Fruit fly (Drosophila melanogaster) whole organism, embryonic: Measurements from ENCODE around the gene Best3.

Source experiments
- Blimp-1 ChIP-seq: fragments of 200-800 bp; sonication (Bioruptor generic); optimal IDR thresholded peaks from 3 replicates; lab custom pipeline; 2018; ENCODE audit warnings: missing biosample characterization, missing genetic modification characterization, mild to moderate bottlenecking, moderate library complexity, missing genetic modification reagents
- CG11085 ChIP-seq: fragments of 200-800 bp; sonication (Bioruptor generic); IDR thresholded peaks from 2 replicates; pipeline ENCODE4 v1.3.6; 2022; ENCODE audit warnings: missing biosample characterization, missing genetic modification characterization
- CG11247 ChIP-seq: fragments of 200-800 bp; sonication (Bioruptor generic); IDR thresholded peaks from 2 replicates; pipeline ENCODE4 v1.3.6; 2022; ENCODE audit warnings: missing biosample characterization, missing genetic modification characterization
- CG11723 ChIP-seq: fragments of 200-800 bp; sonication (Bioruptor generic); optimal IDR thresholded peaks from 2 replicates; lab custom pipeline; 2017; ENCODE audit warnings: missing biosample characterization, mild to moderate bottlenecking, missing genetic modification characterization
- CG12155 ChIP-seq: fragments of 200-800 bp; sonication (Bioruptor generic); optimal IDR thresholded peaks from 3 replicates; lab custom pipeline; 2016; ENCODE audit warnings: missing biosample characterization, missing genetic modification characterization
- CG15696 ChIP-seq: fragments of 200-800 bp; sonication (Bioruptor generic); optimal IDR thresholded peaks from 2 replicates; lab custom pipeline; 2019; ENCODE audit warnings: missing biosample characterization, mild to moderate bottlenecking, missing genetic modification characterization, moderate library complexity
- CG17186 ChIP-seq: fragments of 200-800 bp; sonication (Bioruptor generic); optimal IDR thresholded peaks from 3 replicates; lab custom pipeline; 2017; ENCODE audit warnings: missing biosample characterization, missing genetic modification reagents, missing genetic modification characterization
- CG17361 ChIP-seq: fragments of 200-800 bp; sonication (Bioruptor generic); IDR thresholded peaks from 3 replicates; pipeline ENCODE4 v1.3.6; 2022; ENCODE audit warnings: missing biosample characterization, missing genetic modification characterization
- CG17385 ChIP-seq: fragments of 200-800 bp; sonication (Bioruptor generic); optimal IDR thresholded peaks from 3 replicates; lab custom pipeline; 2018; ENCODE audit warnings: missing biosample characterization, mild to moderate bottlenecking, missing genetic modification characterization
- CG17568 ChIP-seq: fragments of 200-800 bp; sonication (Bioruptor generic); optimal IDR thresholded peaks from 2 replicates; lab custom pipeline; 2018; ENCODE audit warnings: missing biosample characterization, mild to moderate bottlenecking, missing genetic modification characterization, moderate library complexity
- CG18262 ChIP-seq: fragments of 200-800 bp; optimal IDR thresholded peaks from 3 replicates; lab custom pipeline; 2019; ENCODE audit warnings: missing biosample characterization, mild to moderate bottlenecking, missing genetic modification characterization, moderate library complexity
- CG2202 ChIP-seq: fragments of 200-800 bp; sonication (Bioruptor generic); optimal IDR thresholded peaks from 2 replicates; lab custom pipeline; 2018; ENCODE audit warnings: missing biosample characterization, mild to moderate bottlenecking, missing genetic modification characterization
- CG2889 ChIP-seq: fragments of 200-800 bp; sonication (Bioruptor generic); IDR thresholded peaks from 3 replicates; pipeline ENCODE4 v1.3.6; 2022; ENCODE audit warnings: missing biosample characterization, missing genetic modification characterization
- CG33557 ChIP-seq: fragments of 200-800 bp; sonication (Bioruptor generic); optimal IDR thresholded peaks from 2 replicates; lab custom pipeline; 2019; ENCODE audit warnings: missing biosample characterization, mild to moderate bottlenecking, missing genetic modification characterization, moderate library complexity
- CG3726 ChIP-seq: fragments of 200-800 bp; sonication (Bioruptor generic); IDR thresholded peaks from 3 replicates; pipeline ENCODE4, ENCODE4 v1.3.6; 2022; ENCODE audit warnings: missing biosample characterization, missing genetic modification characterization
- CG3838 ChIP-seq: fragments of 200-800 bp; sonication (Bioruptor generic); optimal IDR thresholded peaks from 3 replicates; lab custom pipeline; 2016; ENCODE audit warnings: missing biosample characterization, missing genetic modification characterization
- CG43689 ChIP-seq: fragments of 200-800 bp; sonication (Bioruptor generic); IDR thresholded peaks from 2 replicates; pipeline ENCODE4 v1.3.6; 2022; ENCODE audit warnings: missing biosample characterization, missing genetic modification characterization
- CG8281 ChIP-seq: fragments of 200-800 bp; sonication (Bioruptor generic); optimal IDR thresholded peaks from 2 replicates; lab custom pipeline; 2018; ENCODE audit warnings: missing biosample characterization, mild to moderate bottlenecking, missing genetic modification characterization, moderate library complexity
- CG8290 ChIP-seq, 3 experiments: fragments of 200-800 bp; sonication (Bioruptor generic); optimal IDR thresholded peaks; 2 replicates each; lab custom pipeline; 2016 to 2019; ENCODE audit warnings: missing biosample characterization in 3 of 3, missing genetic modification characterization in 3 of 3, mild to moderate bottlenecking in 2 of 3, moderate library complexity in 1 of 3
- CG9876 ChIP-seq: fragments of 200-800 bp; sonication (Bioruptor generic); optimal IDR thresholded peaks from 2 replicates; lab custom pipeline; 2016; ENCODE audit warnings: missing biosample characterization, missing genetic modification characterization
- CrebB ChIP-seq: fragments of 200-800 bp; sonication (Bioruptor generic); optimal IDR thresholded peaks from 3 replicates; lab custom pipeline; 2018; ENCODE audit warnings: missing biosample characterization, mild to moderate bottlenecking, missing genetic modification characterization
- Deaf1 ChIP-seq: fragments of 200-800 bp; optimal IDR thresholded peaks from 3 replicates; lab custom pipeline; 2019; ENCODE audit warnings: missing biosample characterization, mild to moderate bottlenecking, missing genetic modification characterization, moderate library complexity
- Drgx ChIP-seq: fragments of 200-800 bp; sonication (Bioruptor generic); IDR thresholded peaks from 2 replicates; pipeline ENCODE4 v1.3.6; 2022; ENCODE audit warnings: missing biosample characterization, missing genetic modification characterization
- Fer3 ChIP-seq: fragments of 200-800 bp; sonication (Bioruptor generic); optimal IDR thresholded peaks from 2 replicates; lab custom pipeline; 2018; ENCODE audit warnings: missing biosample characterization, mild to moderate bottlenecking, missing genetic modification characterization, moderate library complexity
- Hand ChIP-seq: fragments of 200-800 bp; sonication (Bioruptor generic); optimal IDR thresholded peaks from 2 replicates; lab custom pipeline; 2017; ENCODE audit warnings: mild to moderate bottlenecking, missing biosample characterization, missing genetic modification reagents, missing genetic modification characterization
- Hmx ChIP-seq: fragments of 200-800 bp; sonication (Bioruptor generic); optimal IDR thresholded peaks from 2 replicates; lab custom pipeline; 2016; ENCODE audit warnings: missing biosample characterization, missing genetic modification characterization
- MESR4 ChIP-seq: fragments of 200-800 bp; sonication (Bioruptor generic); optimal IDR thresholded peaks from 2 replicates; lab custom pipeline; 2018; ENCODE audit warnings: missing biosample characterization, mild to moderate bottlenecking, missing genetic modification characterization, moderate library complexity
- Meics ChIP-seq: fragments of 200-800 bp; sonication (Bioruptor generic); optimal IDR thresholded peaks from 2 replicates; lab custom pipeline; 2017; ENCODE audit warnings: missing biosample characterization, mild to moderate bottlenecking, missing genetic modification characterization
- Oli ChIP-seq: fragments of 200-800 bp; sonication (Bioruptor generic); optimal IDR thresholded peaks from 2 replicates; lab custom pipeline; 2018; ENCODE audit warnings: missing biosample characterization, mild to moderate bottlenecking, missing genetic modification characterization, moderate library complexity
- Scr ChIP-seq: fragments of 200-800 bp; sonication (Bioruptor generic); IDR thresholded peaks from 2 replicates; pipeline ENCODE4 v1.3.6; 2022; ENCODE audit warnings: missing biosample characterization, missing genetic modification characterization; ENCODE audit not compliant: partially characterized antibody
- Ssrp ChIP-seq: fragments of 200-800 bp; sonication (Bioruptor generic); optimal IDR thresholded peaks from 2 replicates; lab custom pipeline; 2018; ENCODE audit warnings: missing biosample characterization, mild to moderate bottlenecking, missing genetic modification characterization, moderate library complexity
- ato ChIP-seq: fragments of 200-800 bp; sonication (Bioruptor generic); IDR thresholded peaks from 2 replicates; pipeline ENCODE4 v1.3.6; 2022; ENCODE audit warnings: missing biosample characterization, missing genetic modification characterization; ENCODE audit not compliant: partially characterized antibody
- cas ChIP-seq: fragments of 200-800 bp; sonication (Bioruptor generic); IDR thresholded peaks from 2 replicates; pipeline ENCODE4 v1.3.6; 2022; ENCODE audit warnings: missing biosample characterization, missing genetic modification characterization
- caup ChIP-seq: fragments of 200-800 bp; sonication (Bioruptor generic); optimal IDR thresholded peaks from 3 replicates; lab custom pipeline; 2017; ENCODE audit warnings: missing biosample characterization, mild to moderate bottlenecking, missing genetic modification characterization, moderate library complexity; ENCODE audit not compliant: severe bottlenecking
- dan ChIP-seq: fragments of 200-800 bp; sonication (Bioruptor generic); IDR thresholded peaks from 2 replicates; pipeline ENCODE4 v1.3.6; 2022; ENCODE audit warnings: missing biosample characterization, missing genetic modification characterization
- dpn ChIP-seq, 2 experiments: fragments of 200-800 bp; sonication (Bioruptor generic); optimal IDR thresholded peaks; 3 replicates each; lab custom pipeline; 2016; ENCODE audit warnings: missing biosample characterization in 2 of 2, missing genetic modification characterization in 2 of 2
- emc ChIP-seq: fragments of 200-800 bp; sonication (Bioruptor generic); optimal IDR thresholded peaks from 2 replicates; lab custom pipeline; 2016; ENCODE audit warnings: missing biosample characterization, missing genetic modification characterization
- gem ChIP-seq: fragments of 200-800 bp; sonication (Bioruptor generic); optimal IDR thresholded peaks from 2 replicates; lab custom pipeline; 2019; ENCODE audit warnings: missing biosample characterization, mild to moderate bottlenecking, missing genetic modification characterization, moderate library complexity
- gro ChIP-seq: fragments of 200-800 bp; sonication (Bioruptor generic); optimal IDR thresholded peaks from 2 replicates; lab custom pipeline; 2016; ENCODE audit warnings: missing biosample characterization, missing genetic modification characterization
- kay ChIP-seq: fragments of 200-800 bp; sonication (Bioruptor generic); optimal IDR thresholded peaks from 2 replicates; lab custom pipeline; 2016; ENCODE audit warnings: missing biosample characterization, missing genetic modification characterization
- onecut ChIP-seq: fragments of 200-800 bp; sonication (Bioruptor generic); IDR thresholded peaks from 2 replicates; pipeline ENCODE4 v1.3.6; 2022; ENCODE audit warnings: missing biosample characterization, missing genetic modification characterization
- p53 ChIP-seq: fragments of 200-800 bp; sonication (Bioruptor generic); optimal IDR thresholded peaks from 2 replicates; lab custom pipeline; 2016; ENCODE audit warnings: missing biosample characterization, missing genetic modification characterization
- pros ChIP-seq: fragments of 200-800 bp; sonication (Bioruptor generic); optimal IDR thresholded peaks from 3 replicates; lab custom pipeline; 2019; ENCODE audit warnings: missing biosample characterization, mild to moderate bottlenecking, missing genetic modification characterization, moderate library complexity
- ranshi ChIP-seq: fragments of 200-800 bp; sonication (Bioruptor generic); IDR thresholded peaks from 2 replicates; pipeline ENCODE4 v1.3.6; 2022; ENCODE audit warnings: missing biosample characterization, missing genetic modification characterization
- ro ChIP-seq: fragments of 200-800 bp; sonication (Bioruptor generic); IDR thresholded peaks from 2 replicates; pipeline ENCODE4 v1.3.6; 2022; ENCODE audit warnings: missing biosample characterization, missing genetic modification characterization
- row ChIP-seq: fragments of 200-800 bp; sonication (Bioruptor generic); IDR thresholded peaks from 3 replicates; pipeline ENCODE4 v1.3.6; 2022; ENCODE audit warnings: missing biosample characterization, missing genetic modification characterization
- sna ChIP-seq: fragments of 200-800 bp; sonication (Bioruptor generic); IDR thresholded peaks from 2 replicates; pipeline ENCODE4 v1.3.6; 2022; ENCODE audit warnings: missing biosample characterization, missing genetic modification characterization; ENCODE audit not compliant: partially characterized antibody
- ttk ChIP-seq: fragments of 200-800 bp; sonication (Bioruptor generic); IDR thresholded peaks from 2 replicates; pipeline ENCODE4 v2.1.2; 2022; ENCODE audit warnings: missing biosample characterization, missing genetic modification characterization
- zfh1 ChIP-seq: fragments of 200-800 bp; sonication (Bioruptor generic); IDR thresholded peaks from 3 replicates; pipeline ENCODE4 v1.3.6; 2022; ENCODE audit warnings: missing biosample characterization, missing genetic modification characterization

Gene Best3

dm6 chr3L:15347695-15348465 is 45.3 kb upstream of the Best3 start (continued):
- TF ChIP-seq CG8290 (GFP tag; optimal IDR thresholded peaks at IDR 0.05; lab: Kevin White, UChicago) (peak; percentile 36), CG8290 (tag; optimal IDR thresholded peaks at IDR 0.05; lab: Kevin White, UChicago) (no peak), CG11247 (GFP tag; lab: Robert Waterston, UW) (no peak), dpn (GFP tag; optimal IDR thresholded peaks at IDR 0.05; lab: Kevin White, UChicago) (peak in 1 of 2 experiments; percentile 16), Hand (GFP tag; lab: Kevin White, UChicago) (peak; percentile 62), onecut (peak; percentile 28), emc (GFP tag; lab: Kevin White, UChicago) (no peak), MESR4 (GFP tag; lab: Kevin White, UChicago) (no peak), CG9876 (GFP tag; lab: Kevin White, UChicago) (no peak), CG11723 (peak; percentile 43), Scr (GFP tag; lab: Robert Waterston, UW) (no peak), ro (GFP tag; lab: Robert Waterston, UW) (no peak), CG17361 (peak; percentile 91), CG12155 (GFP tag; lab: Kevin White, UChicago) (peak; percentile 27), ttk (GFP tag; lab: Robert Waterston, UW) (no peak), dan (no peak), zfh1 (GFP tag; lab: Robert Waterston, UW) (peak; percentile 54; the same call in 1 of the 3 replicates), Meics (GFP tag; lab: Kevin White, UChicago) (peak; percentile 73), CG15696 (tag; lab: Kevin White, UChicago) (peak; percentile 93), pros (GFP tag; lab: Kevin White, UChicago) (no peak), caup (peak; percentile 57), Blimp-1 (GFP tag; lab: Kevin White, UChicago) (peak; percentile 66), Drgx (GFP tag; lab: Robert Waterston, UW) (no peak), p53 (GFP tag; lab: Kevin White, UChicago) (no peak), Oli (tag; lab: Kevin White, UChicago) (peak; percentile 71), CG8281 (tag; lab: Kevin White, UChicago) (peak; percentile 16), CG17186 (GFP tag; lab: Kevin White, UChicago) (no peak), ato (GFP tag; lab: Robert Waterston, UW) (no peak), Hmx (no peak), CG17568 (peak; percentile 3), CG43689 (GFP tag; lab: Robert Waterston, UW) (no peak), CG33557 (GFP tag; lab: Kevin White, UChicago) (peak; percentile 88), CrebB (tag; lab: Kevin White, UChicago) (peak; percentile 11), ranshi (GFP tag; lab: Robert Waterston, UW) (no peak), gem (tag; lab: Kevin White, UChicago) (peak; percentile 86), CG3726 (GFP tag; lab: Robert Waterston, UW) (no peak), Deaf1 (peak; percentile 54), Fer3 (tag; lab: Kevin White, UChicago) (peak; percentile 47), kay (no peak), CG2889 (GFP tag; lab: Robert Waterston, UW) (no peak), sna (no peak), CG18262 (tag; lab: Kevin White, UChicago) (peak; percentile 94), CG3838 (GFP tag; lab: Kevin White, UChicago) (no peak), cas (GFP tag; lab: Robert Waterston, UW) (no peak), gro (GFP tag; lab: Kevin White, UChicago) (no peak), row (GFP tag; lab: Robert Waterston, UW) (peak; percentile 67), CG11085 (GFP tag; lab: Robert Waterston, UW) (no peak), CG2202 (tag; lab: Kevin White, UChicago) (peak; percentile 51), Ssrp (tag; lab: Kevin White, UChicago) (peak; percentile 73), CG17385 (GFP tag; lab: Kevin White, UChicago) (peak; percentile 63)
